Fruit fly (Drosophila melanogaster): ENCODE measurements around the gene CG9801.
A peak's percentile ranks its signal among the peaks of the same experiment; 100 is the strongest.

The CG9801 gene

dm6 chr3R:8788722-8789400, 41.4 kb upstream of the CG9801 start (continued):
- no peak for TF ChIP-seq org-1 (GFP tag; optimal IDR thresholded peaks at IDR 0.05)
- no peak for TF ChIP-seq CG8478 (optimal IDR thresholded peaks at IDR 0.05)
- TF ChIP-seq CG12219 (GFP tag; optimal IDR thresholded peaks at IDR 0.05): peak; percentile 30
- peak; percentile 73; the same call in 2 of the 3 replicates for TF ChIP-seq sr (GFP tag; IDR thresholded peaks at IDR 0.05)
- peak; percentile 67 for TF ChIP-seq CG17328 (GFP tag; IDR thresholded peaks at IDR 0.05)
- TF ChIP-seq H15 (GFP tag; IDR thresholded peaks at IDR 0.05): peak; percentile 59; the same call in 1 of the 3 replicates
- peak; percentile 63 for TF ChIP-seq CG7839 (tag; optimal IDR thresholded peaks at IDR 0.05)
- no peak for TF ChIP-seq Fer1 (GFP tag; optimal IDR thresholded peaks at IDR 0.05)
- TF ChIP-seq phol (tag; optimal IDR thresholded peaks at IDR 0.05): peak; percentile 49
- TF ChIP-seq odd (GFP tag; optimal IDR thresholded peaks at IDR 0.05): no peak
- no peak for TF ChIP-seq CG12299 (tag; optimal IDR thresholded peaks at IDR 0.05)
- no peak for TF ChIP-seq Chrac-16 (GFP tag; optimal IDR thresholded peaks at IDR 0.05)
- no peak for TF ChIP-seq ab (GFP tag; optimal IDR thresholded peaks at IDR 0.05)
- TF ChIP-seq sens-2 (GFP tag; IDR thresholded peaks at IDR 0.05): no peak
- no peak for TF ChIP-seq CG10543 (GFP tag; optimal IDR thresholded peaks at IDR 0.05)
- no peak for TF ChIP-seq Neu2 (GFP tag; optimal IDR thresholded peaks at IDR 0.05; ENCODE audit: borderline replicate concordance)
- TF ChIP-seq Xrp1 (GFP tag; IDR thresholded peaks at IDR 0.05): peak; percentile 62
- no peak for TF ChIP-seq bigmax (GFP tag; optimal IDR thresholded peaks at IDR 0.05)
- TF ChIP-seq zen2 (GFP tag; IDR thresholded peaks at IDR 0.05; ENCODE audit: partially characterized antibody): no peak
- no peak for TF ChIP-seq CG12942 (GFP tag; optimal IDR thresholded peaks at IDR 0.05)
- no peak for TF ChIP-seq CG11085 (GFP tag; IDR thresholded peaks at IDR 0.05)
- TF ChIP-seq CG6654 (GFP tag; optimal IDR thresholded peaks at IDR 0.05): no peak
- no peak for TF ChIP-seq pum (GFP tag; optimal IDR thresholded peaks at IDR 0.05)
- TF ChIP-seq ERR (GFP tag; optimal IDR thresholded peaks at IDR 0.05): no peak
- no peak for TF ChIP-seq trh (GFP tag; optimal IDR thresholded peaks at IDR 0.05)
- no peak for TF ChIP-seq zf30C (GFP tag; optimal IDR thresholded peaks at IDR 0.05)
- peak; percentile 47; the same call in 1 of the 2 replicates for TF ChIP-seq peb (GFP tag; IDR thresholded peaks at IDR 0.05)
- TF ChIP-seq twi (tag; optimal IDR thresholded peaks at IDR 0.05): no peak
- TF ChIP-seq CHES-1-like (GFP tag; optimal IDR thresholded peaks at IDR 0.05): no peak
- no peak for TF ChIP-seq sc (optimal IDR thresholded peaks at IDR 0.05)
- no peak for TF ChIP-seq sc (GFP tag; optimal IDR thresholded peaks at IDR 0.05)
- peak; percentile 71 for TF ChIP-seq lmd (GFP tag; IDR thresholded peaks at IDR 0.05)
- no peak for TF ChIP-seq Adf1 (GFP tag; IDR thresholded peaks at IDR 0.05)
- TF ChIP-seq PHDP (tag; optimal IDR thresholded peaks at IDR 0.05): no peak
- no peak for TF ChIP-seq Fer3 (tag; optimal IDR thresholded peaks at IDR 0.05)
- peak; percentile 61 for TF ChIP-seq Xbp1 (GFP tag; optimal IDR thresholded peaks at IDR 0.05)
- no peak for TF ChIP-seq jumu (GFP tag; optimal IDR thresholded peaks at IDR 0.05)
- peak; percentile 91 for TF ChIP-seq Drgx (GFP tag; IDR thresholded peaks at IDR 0.05)
- TF ChIP-seq danr (GFP tag; IDR thresholded peaks at IDR 0.05): peak; percentile 78
- TF ChIP-seq cad (GFP tag; optimal IDR thresholded peaks at IDR 0.05): no peak
- no peak for TF ChIP-seq insv (GFP tag; optimal IDR thresholded peaks at IDR 0.05)
- no peak for TF ChIP-seq CG10274 (GFP tag; optimal IDR thresholded peaks at IDR 0.05)
- no peak for TF ChIP-seq emc (GFP tag; optimal IDR thresholded peaks at IDR 0.05)
- no peak for TF ChIP-seq wor (GFP tag; IDR thresholded peaks at IDR 0.05)
- no peak for TF ChIP-seq scrt (GFP tag; optimal IDR thresholded peaks at IDR 0.05)
- TF ChIP-seq CG10321 (GFP tag; IDR thresholded peaks at IDR 0.05): no peak
- no peak for TF ChIP-seq Dfd (GFP tag; optimal IDR thresholded peaks at IDR 0.05)
- no peak for TF ChIP-seq Hsf (GFP tag; optimal IDR thresholded peaks at IDR 0.05)
- TF ChIP-seq CG18619 (GFP tag; optimal IDR thresholded peaks at IDR 0.05): no peak
- no peak for TF ChIP-seq pan (optimal IDR thresholded peaks at IDR 0.05)
- peak in 1 of 2 experiments; percentile 88 for TF ChIP-seq pan (GFP tag; optimal IDR thresholded peaks at IDR 0.05 in 1 of 2, IDR thresholded peaks at IDR 0.05 in 1 of 2)
- no peak; the same call in 1 of the 2 replicates for TF ChIP-seq Awh (GFP tag; IDR thresholded peaks at IDR 0.05)
